Fruit fly (Drosophila melanogaster): ENCODE measurements around the gene S6kII.

- no peak for TF ChIP-seq CG10321 (GFP tag; IDR thresholded peaks at IDR 0.05)
- no peak for TF ChIP-seq sug (tag; optimal IDR thresholded peaks at IDR 0.05)
- TF ChIP-seq CG10274 (GFP tag; optimal IDR thresholded peaks at IDR 0.05) = no peak
- TF ChIP-seq CG6254 (GFP tag; optimal IDR thresholded peaks at IDR 0.05) = no peak
- TF ChIP-seq pho (GFP tag; optimal IDR thresholded peaks at IDR 0.05) = no peak
- TF ChIP-seq MTF-1 (GFP tag; optimal IDR thresholded peaks at IDR 0.05; ENCODE audit: borderline replicate concordance) = no peak
- no peak for TF ChIP-seq Oli (tag; optimal IDR thresholded peaks at IDR 0.05)
- no peak for TF ChIP-seq B-H2 (GFP tag; optimal IDR thresholded peaks at IDR 0.05)
- no peak for TF ChIP-seq Hand (GFP tag; optimal IDR thresholded peaks at IDR 0.05)
- no peak for TF ChIP-seq z (GFP tag; IDR thresholded peaks at IDR 0.05)
- no peak for TF ChIP-seq fru (optimal IDR thresholded peaks at IDR 0.05)
- TF ChIP-seq Blimp-1 (GFP tag; optimal IDR thresholded peaks at IDR 0.05) = no peak
These were observed 30.2 kb upstream of the S6kII start for dm6 chrX:22499557-22499956.
